Fruit fly (Drosophila melanogaster): ENCODE results near the gene spn-A.

The spn-A gene

DNA sequence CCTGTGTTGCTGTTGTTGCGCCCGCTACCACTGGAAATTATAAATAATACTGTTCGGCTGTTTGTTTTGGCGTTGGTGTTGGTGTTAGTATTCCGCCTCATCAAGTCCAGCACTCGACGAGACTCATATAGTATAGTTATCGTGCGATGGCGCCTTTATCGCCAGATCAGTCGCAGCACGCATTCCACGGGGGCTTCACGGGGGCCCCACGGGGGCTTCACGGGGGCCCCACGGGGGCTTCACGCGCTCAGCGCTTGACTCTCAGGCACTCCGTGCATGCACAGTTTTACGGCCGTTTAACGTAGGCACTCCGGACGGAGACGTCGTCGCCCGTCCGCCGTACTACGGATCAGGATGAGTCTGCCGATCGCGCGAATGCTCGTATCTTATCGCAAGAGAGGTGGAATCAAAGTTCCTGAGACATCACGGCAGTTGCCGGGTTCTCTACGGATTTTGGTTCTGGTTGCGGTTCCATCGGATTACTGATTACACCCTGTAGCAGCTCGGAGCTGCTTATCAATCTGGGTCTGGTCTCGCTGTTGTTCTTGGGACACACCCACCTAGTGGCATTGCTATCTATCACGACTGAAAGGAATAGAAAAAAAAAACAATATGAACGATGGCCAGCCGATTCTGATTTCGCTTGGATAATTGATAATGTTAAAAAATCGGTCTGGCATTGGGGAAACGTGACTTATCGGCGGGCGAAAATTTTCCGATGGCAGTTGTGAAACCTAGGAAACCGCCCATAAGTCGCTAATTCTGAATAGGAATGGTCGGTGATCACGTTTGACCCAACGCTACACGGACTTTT lies 47.2 kb upstream of the spn-A start (continued):
- TF ChIP-seq CG1233 (GFP tag; optimal IDR thresholded peaks at IDR 0.05) (peak; percentile 0), CTCF (GFP tag; optimal IDR thresholded peaks at IDR 0.05) (no peak), CG9797 (GFP tag; optimal IDR thresholded peaks at IDR 0.05) (no peak), sens-2 (GFP tag; IDR thresholded peaks at IDR 0.05) (peak; percentile 62; the same call in 1 of the 2 replicates), CG12391 (tag; optimal IDR thresholded peaks at IDR 0.05) (no peak), Hey (tag; optimal IDR thresholded peaks at IDR 0.05) (peak; percentile 66), crc (GFP tag; optimal IDR thresholded peaks at IDR 0.05) (no peak), CG10979 (tag; optimal IDR thresholded peaks at IDR 0.05) (no peak), CG2678 (tag; optimal IDR thresholded peaks at IDR 0.05) (peak; percentile 45), CG11560 (tag; IDR thresholded peaks at IDR 0.05) (no peak), chn (GFP tag; optimal IDR thresholded peaks at IDR 0.05) (no peak), CG3838 (GFP tag; optimal IDR thresholded peaks at IDR 0.05) (no peak), tna (GFP tag; IDR thresholded peaks at IDR 0.05; ENCODE audit: partially characterized antibody) (no peak), sim (GFP tag; IDR thresholded peaks at IDR 0.05) (no peak), Sox102F (GFP tag; optimal IDR thresholded peaks at IDR 0.05) (no peak), CG16863 (GFP tag; optimal IDR thresholded peaks at IDR 0.05) (no peak), CG4328 (GFP tag; optimal IDR thresholded peaks at IDR 0.05) (peak; percentile 27), Spps (tag; optimal IDR thresholded peaks at IDR 0.05) (no peak), kni (GFP tag; optimal IDR thresholded peaks at IDR 0.05) (no peak), sc (optimal IDR thresholded peaks at IDR 0.05) (no peak), sc (GFP tag; optimal IDR thresholded peaks at IDR 0.05) (no peak), CG6813 (GFP tag; optimal IDR thresholded peaks at IDR 0.05) (peak; percentile 18), CG6254 (GFP tag; optimal IDR thresholded peaks at IDR 0.05) (peak; percentile 39), pho (GFP tag; optimal IDR thresholded peaks at IDR 0.05) (no peak), CG10274 (GFP tag; optimal IDR thresholded peaks at IDR 0.05) (no peak), tup (GFP tag; optimal IDR thresholded peaks at IDR 0.05) (no peak), Ssrp (tag; optimal IDR thresholded peaks at IDR 0.05) (no peak), Pdp1 (GFP tag; optimal IDR thresholded peaks at IDR 0.05) (no peak), lilli (GFP tag; optimal IDR thresholded peaks at IDR 0.05) (peak; percentile 4), CG14050 (GFP tag; IDR thresholded peaks at IDR 0.05) (no peak), CG8478 (optimal IDR thresholded peaks at IDR 0.05) (no peak), CG6683 (GFP tag; optimal IDR thresholded peaks at IDR 0.05) (no peak), shn (GFP tag; optimal IDR thresholded peaks at IDR 0.05) (no peak), ac (GFP tag; optimal IDR thresholded peaks at IDR 0.05) (no peak), CG8924 (tag; optimal IDR thresholded peaks at IDR 0.05) (no peak), Bgb (GFP tag; IDR thresholded peaks at IDR 0.05; ENCODE audit: partially characterized antibody) (no peak; the same call in 1 of the 2 replicates), schlank (tag; optimal IDR thresholded peaks at IDR 0.05) (peak; percentile 10), CG17568 (GFP tag; optimal IDR thresholded peaks at IDR 0.05) (no peak), CG15514 (GFP tag; optimal IDR thresholded peaks at IDR 0.05) (peak; percentile 33), CG11696 (GFP tag; IDR thresholded peaks at IDR 0.05) (no peak), ranshi (GFP tag; IDR thresholded peaks at IDR 0.05) (no peak), jing (GFP tag; optimal IDR thresholded peaks at IDR 0.05) (no peak), Jarid2 (GFP tag; optimal IDR thresholded peaks at IDR 0.05) (no peak), HLH4C (GFP tag; IDR thresholded peaks at IDR 0.05; ENCODE audit: partially characterized antibody) (no peak), CG10462 (GFP tag; optimal IDR thresholded peaks at IDR 0.05) (no peak), onecut (GFP tag; IDR thresholded peaks at IDR 0.05) (no peak; the same call in 1 of the 2 replicates), CG13624 (GFP tag; optimal IDR thresholded peaks at IDR 0.05) (no peak), NK7.1 (GFP tag; optimal IDR thresholded peaks at IDR 0.05) (no peak), Eip74EF (GFP tag; optimal IDR thresholded peaks at IDR 0.05) (no peak), Poxn (GFP tag; IDR thresholded peaks at IDR 0.05) (no peak)
